Worm (Caenorhabditis elegans) whole organism, early embryonic: ENCODE results near the gene ttr-40.

Source experiments
- B0310.2 ChIP-seq: sonication (generic microtip); optimal IDR thresholded peaks from 2 replicates; lab custom pipeline; 2016; ENCODE audit warnings: mild to moderate bottlenecking, missing genetic modification characterization, missing compliant biosample characterization
- F13C5.2 ChIP-seq: sonication (generic microtip); optimal IDR thresholded peaks from 2 replicates; lab custom pipeline; 2017; ENCODE audit warnings: mild to moderate bottlenecking, missing genetic modification characterization, inconsistent platforms, missing compliant biosample characterization
- aly-1 ChIP-seq: sonication (generic microtip); optimal IDR thresholded peaks from 2 replicates; lab custom pipeline; 2016; ENCODE audit warnings: missing genetic modification characterization, missing compliant biosample characterization
- ama-1 ChIP-seq: fragments of 150-350 bp; optimal IDR thresholded peaks from 2 replicates; lab custom pipeline; 2014
- ceh-13 ChIP-seq: fragments of 200-800 bp; sonication (Bioruptor generic); optimal IDR thresholded peaks from 2 replicates; lab custom pipeline; 2018; ENCODE audit warnings: mild to moderate bottlenecking, missing genetic modification characterization, missing compliant biosample characterization
- ceh-36 ChIP-seq: sonication (generic microtip); optimal IDR thresholded peaks from 2 replicates; lab custom pipeline; 2016; ENCODE audit warnings: missing genetic modification characterization, inconsistent platforms, missing compliant biosample characterization
- ets-7 ChIP-seq: sonication (generic microtip); optimal IDR thresholded peaks from 2 replicates; lab custom pipeline; 2016; ENCODE audit warnings: missing genotype, missing genetic modification characterization, missing compliant biosample characterization
- flt-1 ChIP-seq: fragments of 200-800 bp; sonication (Bioruptor generic); IDR thresholded peaks from 2 replicates; pipeline ENCODE4 v1.3.6; 2022; ENCODE audit warnings: missing genetic modification characterization, missing compliant biosample characterization
- hmbx-1 ChIP-seq: sonication (generic microtip); optimal IDR thresholded peaks from 2 replicates; lab custom pipeline; 2016; ENCODE audit warnings: mild to moderate bottlenecking, missing genetic modification characterization, missing compliant biosample characterization
- hmg-4 ChIP-seq: fragments of 200-800 bp; sonication (Bioruptor generic); optimal IDR thresholded peaks from 2 replicates; lab custom pipeline; 2018; ENCODE audit warnings: mild to moderate bottlenecking, missing genetic modification characterization, missing compliant biosample characterization
- hnd-1 ChIP-seq: sonication (generic microtip); optimal IDR thresholded peaks from 2 replicates; lab custom pipeline; 2016; ENCODE audit warnings: missing genetic modification characterization, missing compliant biosample characterization
- pes-1 ChIP-seq: fragments of 200-800 bp; sonication (Bioruptor generic); IDR thresholded peaks from 2 replicates; pipeline ENCODE4 v1.3.6; 2022; ENCODE audit warnings: missing genetic modification reagents, missing genetic modification characterization, missing compliant biosample characterization
- scrt-1 ChIP-seq: fragments of 200-800 bp; sonication (Bioruptor generic); IDR thresholded peaks from 2 replicates; pipeline ENCODE4 v1.3.6; 2022; ENCODE audit warnings: missing genetic modification characterization, missing compliant biosample characterization
- sea-1 ChIP-seq: fragments of 200-800 bp; sonication (Bioruptor generic); conservative IDR thresholded peaks from 2 replicates; pipeline ENCODE4 v1.3.6; 2022; ENCODE audit warnings: missing genetic modification characterization, missing compliant biosample characterization
- tbx-11 ChIP-seq: fragments of 200-800 bp; sonication (Bioruptor generic); IDR thresholded peaks from 2 replicates; pipeline ENCODE4 v1.3.6; 2022; ENCODE audit warnings: missing genetic modification characterization, missing compliant biosample characterization
- tbx-37 ChIP-seq: fragments of 200-800 bp; sonication (Bioruptor generic); conservative IDR thresholded peaks from 2 replicates; pipeline ENCODE4 v1.3.6; 2022; ENCODE audit warnings: missing genetic modification reagents, missing genetic modification characterization, missing compliant biosample characterization
- tra-4 ChIP-seq: sonication (generic microtip); optimal IDR thresholded peaks from 2 replicates; lab custom pipeline; 2017; ENCODE audit warnings: missing genetic modification characterization, missing compliant biosample characterization

The ttr-40 gene

DNA sequence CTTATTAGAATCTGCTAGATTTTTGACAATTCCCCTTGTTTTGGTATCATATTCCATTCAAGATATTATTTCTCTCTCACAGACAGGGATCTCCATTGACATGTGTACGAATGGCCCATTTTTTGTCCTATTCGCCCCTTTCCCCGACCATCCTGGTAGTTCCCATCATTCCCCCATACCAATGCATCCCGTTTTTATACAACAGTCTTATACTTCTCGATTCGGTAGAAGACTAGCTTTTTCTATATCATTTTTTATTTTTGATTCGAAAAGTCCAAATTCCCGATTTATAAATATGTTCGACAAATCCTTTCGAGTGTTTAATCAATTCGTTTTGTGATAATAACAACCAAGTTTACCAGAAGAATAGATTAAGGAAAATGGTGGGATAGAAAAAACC, 28.4 kb downstream of the ttr-40 start:
- TF ChIP-seq tbx-11 = no peak
- no peak for TF ChIP-seq sea-1 (GFP tag; lab: Robert Waterston, UW)
- no peak for TF ChIP-seq flt-1 (GFP tag; lab: Robert Waterston, UW)
- no peak for TF ChIP-seq tra-4 (tag; lab: Kevin White, UChicago)
- no peak for TF ChIP-seq hnd-1 (tag; lab: Kevin White, UChicago)
- TF ChIP-seq pes-1 (GFP tag; lab: Robert Waterston, UW) = no peak
- TF ChIP-seq ceh-13 = no peak
- TF ChIP-seq aly-1 (tag; lab: Kevin White, UChicago) = no peak
- no peak for TF ChIP-seq tbx-37 (GFP tag; lab: Robert Waterston, UW)
- no peak for TF ChIP-seq scrt-1
- TF ChIP-seq ama-1 (lab: Kevin White, UChicago) = no peak
- TF ChIP-seq hmg-4 (GFP tag; lab: Kevin White, UChicago) = no peak
- no peak for TF ChIP-seq hmbx-1 (tag; lab: Kevin White, UChicago)

DNA sequence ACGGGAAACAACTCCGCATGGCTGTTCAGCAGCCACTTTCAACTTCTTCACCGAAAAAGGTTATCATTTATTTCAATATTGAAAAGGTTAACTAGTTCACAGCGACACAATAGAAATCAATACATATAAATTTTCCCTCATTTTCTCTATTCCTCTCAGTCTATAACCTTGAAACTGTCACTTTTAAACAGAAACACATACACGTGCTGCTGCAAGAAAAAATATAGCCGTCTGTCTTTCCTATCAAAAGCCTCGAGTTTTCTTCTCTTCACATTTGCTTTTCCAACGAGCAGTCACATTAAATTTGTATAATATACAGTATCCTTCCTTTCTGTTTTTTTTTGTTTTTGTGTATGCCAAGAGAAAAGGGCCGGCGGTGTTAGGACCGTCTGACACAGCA, 31.1 kb downstream of the ttr-40 start:
- TF ChIP-seq ama-1 (lab: Kevin White, UChicago) = no peak
- TF ChIP-seq hmg-4 (GFP tag; lab: Kevin White, UChicago) = no peak
- no peak for TF ChIP-seq tbx-37 (GFP tag; lab: Robert Waterston, UW)

DNA sequence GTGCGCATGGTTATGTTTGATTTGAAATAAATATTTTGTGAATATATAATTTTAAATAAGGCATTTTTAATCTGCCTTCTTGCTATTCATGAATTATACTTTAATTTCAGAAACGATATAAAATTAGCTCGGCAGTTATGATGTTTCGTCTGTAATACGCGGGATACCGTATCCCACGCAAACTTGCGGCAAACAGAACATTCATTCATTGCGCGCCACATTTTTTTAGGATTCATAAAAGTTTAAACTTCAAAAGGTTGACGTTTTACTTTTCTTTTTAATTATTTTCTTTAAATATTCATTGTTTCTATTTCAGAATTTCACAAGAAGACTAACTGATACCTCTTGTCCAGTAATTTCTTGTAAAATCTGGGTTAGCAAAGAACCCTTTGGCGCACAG, 32.4 kb downstream of the ttr-40 start, which contains the start of gene tag-153:
tag-153 (plus strand) TSS at position 200 of the 400 bp plus-strand sequence.
- no peak for TF ChIP-seq B0310.2 (tag; lab: Kevin White, UChicago)
- no peak for TF ChIP-seq hnd-1 (tag; lab: Kevin White, UChicago)
- no peak for TF ChIP-seq tbx-11
- no peak for TF ChIP-seq scrt-1
- TF ChIP-seq hmg-4 (GFP tag; lab: Kevin White, UChicago) = no peak
- TF ChIP-seq aly-1 (tag; lab: Kevin White, UChicago) = no peak
- no peak for TF ChIP-seq ceh-13
- TF ChIP-seq tbx-37 (GFP tag; lab: Robert Waterston, UW) = no peak
- TF ChIP-seq ama-1 (lab: Kevin White, UChicago) = no peak
- TF ChIP-seq flt-1 (GFP tag; lab: Robert Waterston, UW) = no peak
- TF ChIP-seq pes-1 (GFP tag; lab: Robert Waterston, UW) = no peak
- TF ChIP-seq hmbx-1 (tag; lab: Kevin White, UChicago) = no peak
- TF ChIP-seq sea-1 (GFP tag; lab: Robert Waterston, UW) = no peak
- TF ChIP-seq ceh-36 (tag; lab: Kevin White, UChicago) = no peak
- no peak for TF ChIP-seq ets-7
- TF ChIP-seq tra-4 (tag; lab: Kevin White, UChicago) = no peak
- TF ChIP-seq F13C5.2 (tag; lab: Kevin White, UChicago) = no peak

DNA sequence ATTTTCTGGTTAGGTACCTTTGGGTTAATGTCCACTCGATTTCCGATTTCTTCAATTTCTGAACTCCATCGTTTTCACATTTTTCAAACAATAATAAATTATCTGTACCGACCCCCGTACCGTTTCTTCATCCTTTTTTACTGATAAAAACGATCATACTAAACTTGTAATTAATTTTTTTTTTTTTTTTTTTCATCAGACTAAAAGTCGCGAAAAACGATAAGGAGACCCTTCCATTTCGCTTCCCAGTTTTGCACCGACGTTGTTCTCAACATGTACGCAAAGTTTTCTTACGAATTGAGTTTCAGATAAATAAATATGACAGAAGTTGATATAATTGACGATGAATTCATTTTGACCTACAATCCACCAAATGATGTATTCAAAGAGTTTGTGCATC, 34.1 kb downstream of the ttr-40 start, which contains the start of gene F44A2.7:
F44A2.7 (plus strand) TSS at position 301 of the 400 bp plus-strand sequence.
- TF ChIP-seq pes-1 (GFP tag; lab: Robert Waterston, UW) (no peak), flt-1 (GFP tag; lab: Robert Waterston, UW) (no peak), ceh-13 (no peak), F13C5.2 (tag; lab: Kevin White, UChicago) (no peak), ets-7 (no peak), B0310.2 (tag; lab: Kevin White, UChicago) (no peak), ama-1 (lab: Kevin White, UChicago) (no peak), tra-4 (tag; lab: Kevin White, UChicago) (no peak), tbx-11 (no peak), hmbx-1 (tag; lab: Kevin White, UChicago) (no peak), aly-1 (tag; lab: Kevin White, UChicago) (no peak), hmg-4 (GFP tag; lab: Kevin White, UChicago) (no peak)

DNA sequence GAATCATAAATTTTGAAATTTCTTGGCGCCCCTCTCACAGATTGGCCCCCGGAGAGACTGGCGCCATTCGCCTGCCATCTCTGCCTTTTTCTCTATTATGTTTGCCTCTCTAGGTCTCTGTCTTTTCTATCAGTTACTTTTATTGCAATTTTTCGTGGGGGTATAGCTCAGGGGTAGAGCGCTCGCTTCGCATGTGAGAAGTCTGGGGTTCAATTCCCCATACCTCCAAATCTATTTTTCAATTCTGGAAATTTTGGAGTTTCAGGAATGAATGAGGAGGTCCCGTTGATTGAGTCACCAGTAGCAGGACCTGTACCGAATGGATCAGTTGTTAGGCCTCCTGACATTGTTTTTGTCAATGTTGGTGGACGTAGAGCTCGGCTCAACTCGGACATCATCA, 37.2 kb downstream of the ttr-40 start, which contains the start of gene kvs-3:
kvs-3 (plus strand) TSS at position 266 of the 400 bp plus-strand sequence.
- TF ChIP-seq pes-1 (GFP tag; lab: Robert Waterston, UW) = peak; percentile 68
- TF ChIP-seq F13C5.2 (tag; lab: Kevin White, UChicago) = no peak
- TF ChIP-seq flt-1 (GFP tag; lab: Robert Waterston, UW) = 0 out of 2 replicates have a peak, but pooled peaks have one; percentile 18
- peak; percentile 49; the same call in 1 of the 2 replicates for TF ChIP-seq tbx-11
- TF ChIP-seq hnd-1 (tag; lab: Kevin White, UChicago) = no peak

DNA sequence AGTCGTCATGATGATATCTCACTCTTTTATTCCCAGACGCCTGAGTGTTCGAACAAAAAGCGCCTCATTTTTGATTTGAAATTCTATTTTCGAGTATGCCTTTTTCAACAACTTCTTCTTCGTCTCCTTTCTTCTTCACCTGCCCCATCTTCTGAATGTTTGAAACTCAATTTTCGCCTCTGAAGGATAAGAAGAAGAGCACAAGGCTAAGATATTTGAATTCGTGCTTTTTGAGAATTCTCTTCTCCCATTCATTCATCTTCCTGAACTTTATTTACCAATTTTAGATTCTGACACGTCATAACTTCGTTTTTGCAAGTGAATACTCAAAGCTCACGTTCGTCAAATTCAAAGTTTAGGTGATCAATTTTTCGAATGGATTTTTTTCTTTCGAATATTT, 38.3 kb downstream of the ttr-40 start:
- no peak for TF ChIP-seq ceh-36 (tag; lab: Kevin White, UChicago)
- TF ChIP-seq tra-4 (tag; lab: Kevin White, UChicago) = no peak
- TF ChIP-seq scrt-1 = no peak
- TF ChIP-seq hmg-4 (GFP tag; lab: Kevin White, UChicago) = no peak
- TF ChIP-seq hnd-1 (tag; lab: Kevin White, UChicago) = no peak
- TF ChIP-seq aly-1 (tag; lab: Kevin White, UChicago) = no peak
- TF ChIP-seq ama-1 (lab: Kevin White, UChicago) = no peak
- no peak for TF ChIP-seq F13C5.2 (tag; lab: Kevin White, UChicago)
- TF ChIP-seq tbx-37 (GFP tag; lab: Robert Waterston, UW) = no peak
- TF ChIP-seq ceh-13 = no peak
- TF ChIP-seq tbx-11 = no peak
- no peak for TF ChIP-seq sea-1 (GFP tag; lab: Robert Waterston, UW)
- TF ChIP-seq pes-1 (GFP tag; lab: Robert Waterston, UW) = no peak
- TF ChIP-seq B0310.2 (tag; lab: Kevin White, UChicago) = no peak
- TF ChIP-seq ets-7 = no peak
- TF ChIP-seq flt-1 (GFP tag; lab: Robert Waterston, UW) = no peak
- no peak for TF ChIP-seq hmbx-1 (tag; lab: Kevin White, UChicago)

DNA sequence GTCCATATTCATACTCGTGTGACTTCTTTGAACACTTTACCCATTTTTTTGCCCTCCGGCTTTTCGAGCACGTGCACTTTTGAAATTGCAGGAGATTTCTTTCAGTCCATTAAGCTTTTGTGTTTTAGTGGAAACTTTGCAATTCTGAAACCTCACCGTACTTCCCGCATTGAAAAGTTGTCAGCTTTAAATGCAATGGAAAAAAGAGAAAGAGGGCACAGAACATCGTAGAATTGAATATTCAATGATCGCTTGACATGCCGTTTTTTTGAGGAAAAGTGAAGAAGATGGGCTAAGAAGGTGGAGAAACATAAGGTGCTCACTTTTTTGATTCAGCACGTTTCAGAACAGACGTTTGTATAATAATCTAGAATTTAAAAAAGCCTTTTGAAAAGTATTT, 40.9 kb downstream of the ttr-40 start:
- no peak for TF ChIP-seq tbx-11
- TF ChIP-seq F13C5.2 (tag; lab: Kevin White, UChicago) = no peak
- no peak for TF ChIP-seq scrt-1
- no peak for TF ChIP-seq ama-1 (lab: Kevin White, UChicago)
- TF ChIP-seq ceh-13 = no peak
- no peak for TF ChIP-seq sea-1 (GFP tag; lab: Robert Waterston, UW)
- TF ChIP-seq hmbx-1 (tag; lab: Kevin White, UChicago) = no peak
- no peak for TF ChIP-seq hmg-4 (GFP tag; lab: Kevin White, UChicago)
- TF ChIP-seq ceh-36 (tag; lab: Kevin White, UChicago) = no peak
- no peak for TF ChIP-seq tra-4 (tag; lab: Kevin White, UChicago)
- no peak for TF ChIP-seq B0310.2 (tag; lab: Kevin White, UChicago)
- TF ChIP-seq flt-1 (GFP tag; lab: Robert Waterston, UW) = no peak
